Worm (Caenorhabditis elegans) whole organism, midembryonic: Measurements from ENCODE around the gene hpr-17.
A peak's percentile ranks its signal among the peaks of the same experiment; 100 is the strongest.

ENCODE experiments used
- T22C8.4 ChIP-seq: fragments of 200-800 bp; sonication (Bioruptor generic); IDR thresholded peaks from 2 replicates; pipeline ENCODE4 v1.3.6; 2022; ENCODE audit warnings: missing genetic modification characterization, missing compliant biosample characterization
- cog-1 ChIP-seq: sonication (generic microtip); optimal IDR thresholded peaks from 2 replicates; lab custom pipeline; 2016; ENCODE audit warnings: missing genetic modification characterization, missing compliant biosample characterization
- flt-1 ChIP-seq: fragments of 200-800 bp; sonication (Bioruptor generic); IDR thresholded peaks from 2 replicates; pipeline ENCODE4 v1.3.6; 2022; ENCODE audit warnings: missing genetic modification characterization, missing compliant biosample characterization
- klf-2 ChIP-seq: fragments of 200-800 bp; sonication (Bioruptor generic); conservative IDR thresholded peaks from 2 replicates; pipeline ENCODE4 v1.3.6; 2022; ENCODE audit warnings: missing genetic modification reagents, missing genetic modification characterization, missing compliant biosample characterization
- med-1 ChIP-seq: sonication (generic microtip); optimal IDR thresholded peaks from 2 replicates; lab custom pipeline; 2017; ENCODE audit warnings: missing genetic modification characterization, mild to moderate bottlenecking, missing compliant biosample characterization, antibody characterized with exemption, missing genetic modification reagents; ENCODE audit not compliant: insufficient read depth
- ref-1 ChIP-seq: fragments of 200-800 bp; sonication (Bioruptor generic); conservative IDR thresholded peaks from 2 replicates; pipeline ENCODE4 v1.3.6; 2022; ENCODE audit warnings: missing genetic modification reagents, missing genetic modification characterization, missing compliant biosample characterization
- tab-1 ChIP-seq: fragments of 200-800 bp; sonication (Bioruptor generic); IDR thresholded peaks from 2 replicates; pipeline ENCODE4 v1.3.6; 2022; ENCODE audit warnings: missing genetic modification characterization, missing compliant biosample characterization
- ztf-23 ChIP-seq: fragments of 200-800 bp; sonication (Bioruptor generic); IDR thresholded peaks from 2 replicates; pipeline ENCODE4 v1.3.6; 2022; ENCODE audit warnings: missing genetic modification reagents, missing genetic modification characterization, missing compliant biosample characterization
- ztf-29 ChIP-seq: fragments of 200-800 bp; sonication (Bioruptor generic); IDR thresholded peaks from 2 replicates; pipeline ENCODE4 v1.3.6; 2022; ENCODE audit warnings: missing genetic modification reagents, missing genetic modification characterization, missing compliant biosample characterization

The hpr-17 gene

DNA sequence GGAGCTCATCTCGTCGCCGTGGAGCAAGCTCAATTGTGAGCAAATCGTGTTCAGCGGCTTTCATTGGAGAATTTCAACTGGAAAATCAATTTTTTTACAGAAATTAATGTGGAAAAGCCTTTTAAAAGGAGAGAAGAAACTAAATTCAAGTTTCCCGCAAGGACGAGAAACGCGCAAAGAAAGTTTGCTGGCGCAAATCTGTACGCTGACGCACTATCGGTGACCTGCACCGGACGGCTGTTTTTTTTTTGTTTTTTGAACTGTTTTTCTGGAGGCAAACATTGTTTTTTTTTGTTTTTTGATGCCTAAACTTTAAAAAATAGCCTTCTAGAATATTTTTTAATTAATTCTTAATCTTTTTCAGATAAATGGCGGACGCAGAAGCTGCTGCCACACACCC is at the start of gene hpr-17, which contains the start of gene F32A11.1:
Gene hpr-17, minus strand, starts transcription at position 77 of the 400 bp plus-strand sequence.
Gene F32A11.1, plus strand, starts transcription at position 359 of the 400 bp plus-strand sequence.
- TF ChIP-seq med-1 (GFP tag; lab: Kevin White, UChicago) = no peak
- 0 out of 2 replicates have a peak, but pooled peaks have one; percentile 16 for TF ChIP-seq T22C8.4 (GFP tag; lab: Robert Waterston, UW)
- TF ChIP-seq ref-1 (GFP tag; lab: Robert Waterston, UW) = no peak
- no peak for TF ChIP-seq cog-1 (tag; lab: Kevin White, UChicago)
- TF ChIP-seq ztf-23 (GFP tag; lab: Robert Waterston, UW) = 0 out of 2 replicates have a peak, but pooled peaks have one; percentile 23

DNA sequence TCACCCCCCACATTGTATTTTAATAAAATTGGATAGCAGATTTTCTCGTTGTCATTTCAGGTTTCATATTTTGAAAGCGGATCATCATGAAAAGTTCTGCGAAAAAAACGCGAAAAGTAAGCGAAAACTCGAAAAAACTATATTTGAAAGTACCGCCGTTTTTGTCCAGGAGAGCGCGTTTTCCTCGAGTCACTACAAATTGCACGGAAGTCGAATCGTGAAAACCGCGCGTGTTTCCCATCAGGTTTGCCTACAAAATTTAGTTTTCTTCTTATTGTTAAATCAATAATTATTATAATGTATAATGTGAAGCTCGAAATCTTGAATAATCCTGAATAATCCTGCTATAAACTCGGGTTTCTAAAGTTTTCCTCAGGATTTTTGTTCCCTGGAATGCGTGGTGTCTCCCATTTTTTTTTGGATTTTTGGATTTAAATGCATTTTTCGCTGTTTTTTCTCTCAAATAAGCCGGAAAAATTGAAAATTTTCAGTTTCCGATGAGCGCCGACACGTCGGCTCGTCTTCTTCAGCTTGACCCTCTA is 42.9 kb upstream of the hpr-17 start, which contains the start of gene btf-1:
Gene btf-1, plus strand, starts transcription at position 492 of the 542 bp plus-strand sequence.
- TF ChIP-seq ztf-29 (GFP tag; lab: Robert Waterston, UW) (no peak), flt-1 (GFP tag; lab: Robert Waterston, UW) (peak; percentile 49; the same call in 1 of the 2 replicates), klf-2 (GFP tag; lab: Robert Waterston, UW) (peak; percentile 49; the same call in 1 of the 2 replicates), med-1 (GFP tag; lab: Kevin White, UChicago) (no peak), cog-1 (tag; lab: Kevin White, UChicago) (peak; percentile 73), T22C8.4 (GFP tag; lab: Robert Waterston, UW) (no peak), tab-1 (GFP tag; lab: Robert Waterston, UW) (no peak), ztf-23 (GFP tag; lab: Robert Waterston, UW) (peak; percentile 67; the same call in 1 of the 2 replicates), ref-1 (GFP tag; lab: Robert Waterston, UW) (no peak)

DNA sequence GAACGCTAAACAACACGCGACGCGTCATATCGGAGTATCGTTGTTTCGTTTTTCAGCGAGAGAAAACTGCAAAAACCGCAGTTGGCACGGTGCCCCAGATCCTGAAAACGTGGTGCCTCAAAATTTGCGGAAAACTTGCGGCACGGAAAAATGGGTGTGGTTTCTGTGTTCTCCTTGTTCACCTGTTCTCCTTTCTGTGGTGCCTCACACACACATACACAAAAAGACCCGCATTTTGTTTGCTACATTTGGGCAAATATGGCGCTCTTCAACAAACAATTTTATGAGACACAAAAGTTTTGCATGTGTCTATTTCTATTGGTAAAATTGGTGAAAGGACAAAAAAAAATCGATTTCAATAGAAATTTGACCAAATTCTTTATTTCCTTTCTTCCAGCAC is 42.0 kb upstream of the hpr-17 start:
- no peak for TF ChIP-seq flt-1 (GFP tag; lab: Robert Waterston, UW)
- TF ChIP-seq klf-2 (GFP tag; lab: Robert Waterston, UW) = no peak
- no peak for TF ChIP-seq cog-1 (tag; lab: Kevin White, UChicago)
- no peak for TF ChIP-seq ztf-29 (GFP tag; lab: Robert Waterston, UW)
- no peak for TF ChIP-seq ref-1 (GFP tag; lab: Robert Waterston, UW)
- no peak for TF ChIP-seq T22C8.4 (GFP tag; lab: Robert Waterston, UW)

DNA sequence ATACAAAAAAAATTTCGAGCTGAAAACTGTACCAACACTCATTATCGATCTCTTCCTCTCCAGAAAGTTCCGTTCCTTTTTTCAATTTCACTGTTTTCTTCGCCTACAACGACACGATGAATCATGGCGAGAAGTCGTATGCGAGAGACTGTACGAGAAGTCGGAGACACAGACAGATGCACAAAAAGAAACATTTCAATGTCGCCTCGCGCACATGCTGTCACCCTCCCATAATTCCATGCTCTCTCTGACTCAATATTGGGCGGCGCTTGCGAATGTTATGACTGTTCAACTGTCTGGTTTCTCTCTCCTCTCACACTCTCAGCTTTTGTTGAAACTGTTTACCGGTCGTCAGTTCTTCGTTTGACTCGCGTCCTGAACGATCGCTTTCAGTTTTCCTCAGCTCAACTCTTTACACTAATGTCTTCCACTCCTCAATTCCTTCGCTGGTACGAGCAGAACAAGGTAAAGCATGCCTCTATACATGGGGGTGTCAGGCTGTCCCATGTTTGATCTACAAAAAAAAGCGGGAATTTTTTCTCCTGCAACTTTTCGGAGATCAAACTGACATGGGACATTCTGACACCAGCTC is 39.9 kb upstream of the hpr-17 start:
- TF ChIP-seq tab-1 (GFP tag; lab: Robert Waterston, UW) (no peak), T22C8.4 (GFP tag; lab: Robert Waterston, UW) (no peak), klf-2 (GFP tag; lab: Robert Waterston, UW) (no peak), flt-1 (GFP tag; lab: Robert Waterston, UW) (no peak), cog-1 (tag; lab: Kevin White, UChicago) (no peak), ztf-23 (GFP tag; lab: Robert Waterston, UW) (no peak), ref-1 (GFP tag; lab: Robert Waterston, UW) (no peak), ztf-29 (GFP tag; lab: Robert Waterston, UW) (no peak), med-1 (GFP tag; lab: Kevin White, UChicago) (no peak)

DNA sequence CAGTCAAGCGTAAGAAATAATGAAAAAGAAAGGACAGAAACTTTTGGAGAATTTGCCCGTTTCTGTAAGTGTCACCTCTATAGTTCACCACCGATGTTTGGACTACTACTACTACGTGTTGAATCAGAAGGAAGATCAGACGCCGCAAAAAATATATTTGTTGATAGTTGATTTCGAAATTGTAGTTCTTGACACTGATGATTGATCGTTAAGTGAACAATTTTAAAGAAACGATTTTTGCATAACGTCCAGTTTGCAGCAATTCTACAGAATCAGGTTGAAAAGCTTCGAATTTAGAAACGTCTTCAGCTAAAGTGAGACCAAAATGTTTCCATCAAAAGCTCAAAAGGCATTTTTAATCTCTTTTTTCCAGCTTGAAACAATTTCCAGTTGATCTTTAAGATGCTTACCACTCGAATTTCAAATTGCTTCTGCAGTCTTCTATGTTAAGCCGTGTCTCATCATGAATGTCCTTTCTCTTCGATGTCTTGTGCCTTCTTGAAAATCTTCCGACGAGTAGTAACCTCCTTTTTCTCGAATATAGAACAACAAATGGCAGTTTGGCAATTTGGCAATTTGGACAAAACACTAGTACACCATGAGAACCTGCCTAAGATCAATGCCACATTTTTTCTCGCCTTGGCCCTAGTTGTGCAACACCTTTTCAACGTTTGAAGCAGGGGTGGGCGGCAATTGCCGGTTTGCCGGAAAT is 39.0 kb upstream of the hpr-17 start:
- TF ChIP-seq klf-2 (GFP tag; lab: Robert Waterston, UW) (no peak), T22C8.4 (GFP tag; lab: Robert Waterston, UW) (no peak), cog-1 (tag; lab: Kevin White, UChicago) (no peak), ztf-23 (GFP tag; lab: Robert Waterston, UW) (no peak), med-1 (GFP tag; lab: Kevin White, UChicago) (no peak), ref-1 (GFP tag; lab: Robert Waterston, UW) (no peak), tab-1 (GFP tag; lab: Robert Waterston, UW) (no peak; the same call in 1 of the 2 replicates), flt-1 (GFP tag; lab: Robert Waterston, UW) (no peak), ztf-29 (GFP tag; lab: Robert Waterston, UW) (no peak)

- TF ChIP-seq ztf-29 (GFP tag; lab: Robert Waterston, UW) = no peak
- peak; percentile 71 for TF ChIP-seq cog-1 (tag; lab: Kevin White, UChicago)
These were observed 38.3 kb upstream of the hpr-17 start, which contains the start of gene lec-1 for ce11 chrII:13195163-13195562. Gene lec-1 (plus strand): TSS chrII:13195549.

ce11 chrII:13193563-13194103 is 36.8 kb upstream of the hpr-17 start:
- TF ChIP-seq T22C8.4 (GFP tag; lab: Robert Waterston, UW) = no peak
- no peak for TF ChIP-seq flt-1 (GFP tag; lab: Robert Waterston, UW)
- TF ChIP-seq med-1 (GFP tag; lab: Kevin White, UChicago) = no peak
- no peak for TF ChIP-seq klf-2 (GFP tag; lab: Robert Waterston, UW)
- TF ChIP-seq ztf-23 (GFP tag; lab: Robert Waterston, UW) = no peak
- TF ChIP-seq ztf-29 (GFP tag; lab: Robert Waterston, UW) = no peak
- TF ChIP-seq tab-1 (GFP tag; lab: Robert Waterston, UW) = no peak
- no peak for TF ChIP-seq ref-1 (GFP tag; lab: Robert Waterston, UW)
- TF ChIP-seq cog-1 (tag; lab: Kevin White, UChicago) = no peak

DNA sequence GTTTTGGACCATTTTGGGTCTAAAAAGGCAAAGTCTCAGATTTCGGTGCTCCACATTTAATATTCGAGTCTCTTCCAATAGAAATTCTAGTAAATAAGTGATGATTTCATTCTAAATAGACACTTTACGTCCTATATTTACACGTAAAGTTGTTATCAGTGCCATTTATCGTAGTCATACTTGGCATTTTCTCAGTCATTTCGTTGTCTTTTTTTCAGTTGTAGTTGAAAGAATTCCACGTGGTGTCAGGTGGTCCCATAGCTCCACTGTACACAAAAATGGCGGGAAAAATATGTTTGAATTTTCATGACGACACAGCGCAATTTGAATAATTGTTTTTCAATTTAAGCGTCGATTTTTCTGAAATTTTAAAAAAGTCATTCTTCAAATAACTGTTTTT is 33.6 kb upstream of the hpr-17 start:
- no peak for TF ChIP-seq flt-1 (GFP tag; lab: Robert Waterston, UW)
- TF ChIP-seq ref-1 (GFP tag; lab: Robert Waterston, UW) = no peak
- no peak for TF ChIP-seq tab-1 (GFP tag; lab: Robert Waterston, UW)
- TF ChIP-seq ztf-29 (GFP tag; lab: Robert Waterston, UW) = no peak
- no peak for TF ChIP-seq T22C8.4 (GFP tag; lab: Robert Waterston, UW)
- TF ChIP-seq cog-1 (tag; lab: Kevin White, UChicago) = no peak
- TF ChIP-seq med-1 (GFP tag; lab: Kevin White, UChicago) = no peak
- no peak for TF ChIP-seq klf-2 (GFP tag; lab: Robert Waterston, UW)
- TF ChIP-seq ztf-23 (GFP tag; lab: Robert Waterston, UW) = no peak
